Fruit fly (Drosophila melanogaster): Measurements from ENCODE around the gene not.

dm6 chr3L:18633084-18633483 is 11.2 kb upstream of the not start:
- TF ChIP-seq psq (optimal IDR thresholded peaks at IDR 0.05): no peak
- no peak for TF ChIP-seq insv (optimal IDR thresholded peaks at IDR 0.05)
